Worm (Caenorhabditis elegans) whole organism, L4 larva: ENCODE data around the gene pst-2.

Experiments used
- F26F4.8 ChIP-seq: fragments of 200-800 bp; sonication (Bioruptor generic); conservative IDR thresholded peaks from 2 replicates; pipeline ENCODE4 v1.3.6; 2022; ENCODE audit warnings: missing genetic modification characterization, missing compliant biosample characterization
- F49E8.2 ChIP-seq: sonication (generic microtip); optimal IDR thresholded peaks from 2 replicates; lab custom pipeline; 2016; ENCODE audit warnings: missing compliant biosample characterization, mild to moderate bottlenecking, missing genetic modification characterization, borderline replicate concordance
- ZK546.5 ChIP-seq, 2 experiments: sonication (generic microtip); optimal IDR thresholded peaks; 2 replicates each; lab custom pipeline; 2017; ENCODE audit warnings: missing biosample characterization in 2 of 2, missing genetic modification characterization in 2 of 2
- aha-1 ChIP-seq: fragments of 150-350 bp; peaks from one replicate; lab custom pipeline; 2014; ENCODE audit warnings: missing biosample characterization, missing genetic modification characterization
- aly-2 ChIP-seq: sonication (generic microtip); optimal IDR thresholded peaks from 2 replicates; lab custom pipeline; 2018; ENCODE audit warnings: missing biosample characterization, missing genetic modification characterization
- attf-4 ChIP-seq: sonication (generic microtip); optimal IDR thresholded peaks from 3 replicates; lab custom pipeline; 2017; ENCODE audit warnings: missing biosample characterization, missing genetic modification characterization
- ceh-28 ChIP-seq: fragments of 150-350 bp; optimal IDR thresholded peaks from 2 replicates; lab custom pipeline; 2014; ENCODE audit warnings: missing biosample characterization, missing genetic modification reagents, missing genetic modification characterization
- ceh-32 ChIP-seq: sonication (generic microtip); optimal IDR thresholded peaks from 2 replicates; lab custom pipeline; 2016; ENCODE audit warnings: mild to moderate bottlenecking, missing genetic modification characterization, missing compliant biosample characterization; ENCODE audit not compliant: poor library complexity
- ceh-82 ChIP-seq: sonication (generic microtip); optimal IDR thresholded peaks from 2 replicates; lab custom pipeline; 2017; ENCODE audit warnings: missing biosample characterization, missing genetic modification characterization
- ctbp-1 ChIP-seq: fragments of 200-800 bp; sonication (Bioruptor generic); IDR thresholded peaks from 2 replicates; pipeline ENCODE4 v1.3.6; 2022; ENCODE audit warnings: missing genetic modification reagents, missing genetic modification characterization, missing compliant biosample characterization
- daf-12 ChIP-seq: fragments of 150-350 bp; optimal IDR thresholded peaks from 2 replicates; lab custom pipeline; 2014; ENCODE audit warnings: missing biosample characterization, missing genetic modification reagents, missing genetic modification characterization
- daf-16 ChIP-seq, 3 experiments: sonication (generic microtip); optimal IDR thresholded peaks; 2 replicates each; lab custom pipeline; 2016 to 2017; ENCODE audit warnings: missing genetic modification characterization in 3 of 3, missing genetic modification reagents in 3 of 3, mild to moderate bottlenecking in 2 of 3, missing compliant biosample characterization in 2 of 3, missing biosample characterization in 1 of 3, moderate library complexity in 1 of 3
- daf-8 ChIP-seq: fragments of 200-800 bp; sonication (Bioruptor generic); IDR thresholded peaks from 2 replicates; pipeline ENCODE4 v1.3.6; 2022; ENCODE audit warnings: missing genetic modification characterization, missing compliant biosample characterization
- dmd-9 ChIP-seq: fragments of 200-800 bp; sonication (Bioruptor generic); IDR thresholded peaks from 2 replicates; pipeline ENCODE4 v1.3.6; 2022; ENCODE audit warnings: missing genetic modification reagents, missing genetic modification characterization, missing compliant biosample characterization
- dve-1 ChIP-seq: sonication (generic microtip); optimal IDR thresholded peaks from 2 replicates; lab custom pipeline; 2017; ENCODE audit warnings: antibody characterized with exemption, mild to moderate bottlenecking, missing genetic modification characterization, missing compliant biosample characterization; ENCODE audit not compliant: insufficient read depth
- egl-43 ChIP-seq: fragments of 200-800 bp; sonication (Bioruptor generic); IDR thresholded peaks from 2 replicates; pipeline ENCODE4 v1.3.6; 2022; ENCODE audit warnings: missing genetic modification reagents, missing genetic modification characterization, missing compliant biosample characterization
- fos-1 ChIP-seq: fragments of 150-350 bp; optimal IDR thresholded peaks from 2 replicates; lab custom pipeline; 2014; ENCODE audit warnings: missing biosample characterization, missing genetic modification characterization
- gei-8 ChIP-seq: fragments of 200-800 bp; sonication (Bioruptor generic); optimal IDR thresholded peaks from 2 replicates; lab custom pipeline; 2018; ENCODE audit warnings: mild to moderate bottlenecking, missing genetic modification characterization, missing compliant biosample characterization
- hif-1 ChIP-seq, 2 experiments: sonication (generic microtip); optimal IDR thresholded peaks; 2 replicates each; lab custom pipeline; 2016 to 2017; ENCODE audit warnings: missing compliant biosample characterization in 2 of 2, missing genetic modification characterization in 2 of 2, missing genetic modification reagents in 2 of 2, missing genotype in 2 of 2, mild to moderate bottlenecking in 1 of 2
- hlh-11 ChIP-seq: fragments of 200-800 bp; sonication (Bioruptor generic); optimal IDR thresholded peaks from 2 replicates; lab custom pipeline; 2018; ENCODE audit warnings: mild to moderate bottlenecking, missing genetic modification characterization, missing compliant biosample characterization
- hlh-30 ChIP-seq: sonication (generic microtip); optimal IDR thresholded peaks from 2 replicates; lab custom pipeline; 2017; ENCODE audit warnings: antibody characterized with exemption, mild to moderate bottlenecking, missing genetic modification characterization, missing compliant biosample characterization; ENCODE audit not compliant: insufficient read depth
- lin-1 ChIP-seq: fragments of 200-800 bp; sonication (Bioruptor generic); IDR thresholded peaks from 2 replicates; pipeline ENCODE4 v1.3.6; 2022; ENCODE audit warnings: missing genetic modification reagents, missing genetic modification characterization, missing compliant biosample characterization
- lin-13 ChIP-seq: fragments of 150-350 bp; optimal IDR thresholded peaks from 2 replicates; lab custom pipeline; 2014; ENCODE audit warnings: missing biosample characterization, missing genetic modification reagents, missing genetic modification characterization
- lin-38 ChIP-seq: fragments of 200-800 bp; sonication (Bioruptor generic); IDR thresholded peaks from 2 replicates; pipeline ENCODE4 v1.3.6; 2022; ENCODE audit warnings: missing genetic modification reagents, missing genetic modification characterization, missing compliant biosample characterization
- lin-39 ChIP-seq: fragments of 150-350 bp; optimal IDR thresholded peaks from 2 replicates; lab custom pipeline; 2014; ENCODE audit warnings: missing biosample characterization, missing genetic modification reagents, missing genetic modification characterization
- mep-1 ChIP-seq: fragments of 150-350 bp; sonication (generic microtip); optimal IDR thresholded peaks from 3 replicates; lab custom pipeline; 2014; ENCODE audit warnings: missing biosample characterization, missing genetic modification characterization
- mes-2 ChIP-seq: sonication (generic microtip); optimal IDR thresholded peaks from 2 replicates; lab custom pipeline; 2016; ENCODE audit warnings: missing genotype, mild to moderate bottlenecking, missing genetic modification characterization, missing compliant biosample characterization; ENCODE audit not compliant: poor library complexity, severe bottlenecking
- mxl-2 ChIP-seq: fragments of 200-800 bp; sonication (Bioruptor generic); conservative IDR thresholded peaks from 2 replicates; pipeline ENCODE4 v1.3.6; 2022; ENCODE audit warnings: missing genetic modification reagents, missing genetic modification characterization, missing compliant biosample characterization
- nhr-10 ChIP-seq: fragments of 150-350 bp; optimal IDR thresholded peaks from 2 replicates; lab custom pipeline; 2014; ENCODE audit warnings: missing biosample characterization, missing genetic modification characterization
- nhr-102 ChIP-seq: sonication (generic microtip); optimal IDR thresholded peaks from 2 replicates; lab custom pipeline; 2016; ENCODE audit warnings: mild to moderate bottlenecking, missing genetic modification characterization, moderate library complexity, missing compliant biosample characterization
- nhr-41 ChIP-seq: fragments of 200-800 bp; sonication (Bioruptor generic); IDR thresholded peaks from 2 replicates; pipeline ENCODE4 v1.3.6; 2022; ENCODE audit warnings: missing genetic modification reagents, missing genetic modification characterization, missing compliant biosample characterization
- nhr-42 ChIP-seq: fragments of 200-800 bp; sonication (Bioruptor generic); IDR thresholded peaks from 2 replicates; pipeline ENCODE4 v1.3.6; 2022; ENCODE audit warnings: missing genetic modification characterization, missing compliant biosample characterization
- nhr-48 ChIP-seq: sonication (generic microtip); optimal IDR thresholded peaks from 2 replicates; lab custom pipeline; 2016; ENCODE audit warnings: mild to moderate bottlenecking, missing genetic modification characterization, missing compliant biosample characterization
- nhr-76 ChIP-seq: fragments of 150-350 bp; optimal IDR thresholded peaks from 2 replicates; lab custom pipeline; 2014; ENCODE audit warnings: missing biosample characterization, missing genetic modification characterization
- pha-4 ChIP-seq, 2 experiments: fragments of 150-350 bp in 1 of 2; fragments of 200-800 bp in 1 of 2; sonication (Bioruptor generic) in 1 of 2; IDR thresholded peaks in 1 of 2; optimal IDR thresholded peaks in 1 of 2; 2 replicates each; pipeline versions ENCODE4 v1.3.6 to Lab custom; 2014 to 2022; ENCODE audit warnings: missing genetic modification characterization in 2 of 2, missing genetic modification reagents in 2 of 2, missing biosample characterization in 1 of 2, missing compliant biosample characterization in 1 of 2
- php-3 ChIP-seq: fragments of 200-800 bp; sonication (Bioruptor generic); IDR thresholded peaks from 2 replicates; pipeline ENCODE4 v1.3.6; 2022; ENCODE audit warnings: missing genetic modification reagents, missing genetic modification characterization, missing compliant biosample characterization
- rbr-2 ChIP-seq: sonication (generic microtip); optimal IDR thresholded peaks from 2 replicates; lab custom pipeline; 2016; ENCODE audit warnings: missing genotype, missing genetic modification characterization, missing compliant biosample characterization
- set-16 ChIP-seq: fragments of 200-800 bp; sonication (Bioruptor generic); IDR thresholded peaks from 2 replicates; pipeline ENCODE4 v1.3.6; 2022; ENCODE audit warnings: missing genetic modification reagents, missing genetic modification characterization, missing compliant biosample characterization
- skn-1 ChIP-seq: fragments of 150-350 bp; optimal IDR thresholded peaks from 2 replicates; lab custom pipeline; 2014; ENCODE audit warnings: missing biosample characterization, missing genetic modification characterization
- vab-7 ChIP-seq: fragments of 200-800 bp; sonication (Bioruptor generic); IDR thresholded peaks from 2 replicates; pipeline ENCODE4 v1.3.6; 2022; ENCODE audit warnings: missing genetic modification reagents, missing genetic modification characterization, missing compliant biosample characterization
- zip-11 ChIP-seq: fragments of 200-800 bp; sonication (Bioruptor generic); IDR thresholded peaks from 2 replicates; pipeline ENCODE4 v1.3.6; 2022; ENCODE audit warnings: missing genetic modification characterization, missing compliant biosample characterization
- ztf-11 ChIP-seq: fragments of 150-350 bp; optimal IDR thresholded peaks from 2 replicates; lab custom pipeline; 2014; ENCODE audit warnings: missing biosample characterization, missing genetic modification characterization

Gene pst-2

DNA sequence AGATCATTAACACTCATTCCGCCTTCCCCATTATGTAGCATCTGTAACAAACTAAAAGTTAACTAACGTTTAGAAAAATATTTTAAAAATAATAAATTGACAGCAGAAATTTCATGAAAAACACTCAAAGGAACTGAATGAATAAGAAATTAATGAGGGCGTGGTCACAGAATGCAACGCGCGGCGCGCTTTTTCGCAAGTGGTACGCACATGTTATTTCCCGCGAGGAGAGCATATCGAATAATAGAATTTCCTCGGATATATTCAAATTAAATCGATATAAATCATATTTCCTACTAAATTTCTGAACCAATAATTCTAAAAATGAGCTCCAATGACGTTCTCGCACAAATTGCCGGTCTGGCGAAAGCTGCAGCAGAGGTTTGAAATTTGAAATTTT lies 12.5 kb downstream of the pst-2 start, which contains the start of the genes abi-1 and arle-14 (continued):
- TF ChIP-seq daf-16 (GFP tag; optimal IDR thresholded peaks at IDR 0.05; lab: Kevin White, UChicago) (no peak), daf-16 (tag; optimal IDR thresholded peaks at IDR 0.05; lab: Kevin White, UChicago) (peak; percentile 12), ctbp-1 (GFP tag; lab: Robert Waterston, UW) (no peak), nhr-42 (no peak), vab-7 (GFP tag; lab: Robert Waterston, UW) (no peak), rbr-2 (tag; lab: Kevin White, UChicago) (peak; percentile 13), dmd-9 (no peak), nhr-102 (tag; lab: Kevin White, UChicago) (no peak), ceh-28 (tag; lab: Kevin White, UChicago) (no peak), daf-8 (no peak), ceh-32 (tag; lab: Kevin White, UChicago) (no peak), ztf-11 (tag; lab: Kevin White, UChicago) (no peak), php-3 (no peak)

DNA sequence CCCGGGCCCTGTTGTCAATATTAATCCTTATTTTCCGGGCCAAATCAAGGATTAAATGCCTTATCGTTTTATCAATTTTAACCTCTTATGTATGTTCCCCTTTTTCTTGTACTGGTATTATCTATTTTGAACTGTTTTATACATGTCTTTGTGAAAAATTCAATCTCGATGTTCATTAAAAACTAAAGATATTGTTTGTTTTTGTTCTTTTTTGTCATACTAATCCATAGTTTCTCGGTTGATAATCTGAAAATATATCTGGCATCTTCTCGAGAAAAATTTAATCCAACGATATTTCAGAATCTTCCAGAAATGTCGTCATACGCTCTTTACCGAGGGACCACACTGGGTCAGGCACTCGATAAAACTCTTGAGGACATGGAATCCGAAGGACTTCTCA lies 13.5 kb downstream of the pst-2 start, which contains the start of gene B0336.13:
TSS of gene B0336.13 (plus strand) at position 301 of the 400 bp plus-strand sequence.
- TF ChIP-seq lin-13 (GFP tag; lab: Kevin White, UChicago) (no peak), F26F4.8 (GFP tag; lab: Robert Waterston, UW) (no peak), daf-16 (GFP tag; optimal IDR thresholded peaks at IDR 0.05; lab: Kevin White, UChicago) (no peak), daf-16 (tag; optimal IDR thresholded peaks at IDR 0.05; lab: Kevin White, UChicago) (no peak), mes-2 (tag; lab: Kevin White, UChicago) (no peak), gei-8 (GFP tag; lab: Kevin White, UChicago) (no peak), dmd-9 (no peak), set-16 (GFP tag; lab: Robert Waterston, UW) (no peak), fos-1 (tag; lab: Kevin White, UChicago) (no peak)
- TF ChIP-seq, all 104 proteins: peak for 0

DNA sequence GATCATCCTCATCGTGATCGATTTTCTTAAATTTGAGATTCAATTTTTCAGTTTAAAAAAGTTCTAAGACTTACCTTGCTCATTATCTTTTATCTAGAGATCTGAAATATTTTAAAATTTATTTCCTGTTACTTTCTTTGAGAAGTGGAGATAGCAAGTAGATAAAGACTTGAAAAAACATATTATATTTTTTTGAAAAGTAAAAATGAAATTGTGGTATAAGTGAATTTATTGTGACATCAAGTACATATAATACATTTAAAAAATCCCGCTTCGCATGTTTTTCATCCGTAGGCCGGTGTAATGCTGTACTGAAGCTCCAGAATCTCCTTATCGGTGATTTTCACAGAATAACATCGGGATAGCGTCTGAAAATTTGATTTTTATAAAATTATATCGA lies 17.0 kb downstream of the pst-2 start, which contains the start of gene B0336.7:
TSS of gene B0336.7 (minus strand) at position 101 of the 400 bp plus-strand sequence.
- peak; percentile 27 for TF ChIP-seq aha-1 (tag; lab: Kevin White, UChicago)
- TF ChIP-seq aly-2 (tag; lab: Kevin White, UChicago): no peak

DNA sequence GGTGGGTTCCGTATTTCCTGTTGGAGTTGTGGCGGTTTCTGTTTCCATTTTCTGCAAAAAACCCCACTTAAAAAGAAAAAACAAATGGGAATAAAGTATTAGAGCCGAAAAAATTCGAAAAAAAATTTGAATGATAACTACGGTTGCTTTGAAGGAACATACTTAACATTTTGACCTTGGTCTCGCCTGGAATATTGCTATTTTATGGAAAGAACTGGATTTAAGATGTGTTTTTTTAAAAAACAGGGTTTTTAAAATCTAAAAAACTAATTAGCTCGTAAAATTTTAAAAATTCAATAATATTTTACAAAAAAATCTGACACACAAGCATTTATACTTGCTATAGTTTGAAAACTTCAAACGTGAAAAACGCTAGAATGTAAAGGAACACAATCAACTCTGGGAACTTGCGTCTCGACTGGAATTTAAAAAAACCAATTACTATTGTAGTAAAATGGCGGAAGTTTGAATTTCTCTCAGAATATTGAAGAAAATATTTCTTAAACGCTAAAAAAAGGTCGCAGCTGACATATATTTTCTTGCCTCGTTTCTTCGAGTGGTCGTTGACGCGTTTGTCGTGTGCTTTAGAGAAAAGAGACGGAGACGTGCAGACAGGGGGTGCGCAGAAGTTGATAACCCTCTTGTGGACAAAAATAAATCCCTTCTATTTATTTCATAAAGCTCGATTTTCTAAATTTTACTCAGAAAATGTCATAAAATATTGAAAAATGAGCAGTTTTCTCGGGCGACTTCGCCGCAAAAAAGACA lies 17.9 kb downstream of the pst-2 start, which contains the start of the genes lgg-3 and rgs-5:
TSS of gene lgg-3 (minus strand) at position 51 of the 768 bp plus-strand sequence.
TSS of gene rgs-5 (plus strand) at position 593 of the 768 bp plus-strand sequence.
- no peak for TF ChIP-seq ZK546.5 (tag; optimal IDR thresholded peaks at IDR 0.05; lab: Kevin White, UChicago)
- TF ChIP-seq mxl-2 (GFP tag; lab: Robert Waterston, UW): no peak
- TF ChIP-seq lin-38 (GFP tag; lab: Robert Waterston, UW): peak; percentile 39; the same call in 1 of the 2 replicates
- TF ChIP-seq vab-7 (GFP tag; lab: Robert Waterston, UW): no peak
- TF ChIP-seq aha-1 (tag; lab: Kevin White, UChicago): no peak
- TF ChIP-seq hlh-30 (tag; lab: Kevin White, UChicago): peak; percentile 44
- peak; percentile 1 for TF ChIP-seq dve-1 (tag; lab: Kevin White, UChicago)
- no peak for TF ChIP-seq daf-12 (tag; lab: Kevin White, UChicago)
- no peak for TF ChIP-seq ceh-82 (tag; lab: Kevin White, UChicago)
- TF ChIP-seq lin-1 (GFP tag; lab: Robert Waterston, UW): no peak
- peak; percentile 52 for TF ChIP-seq hlh-11 (tag; lab: Kevin White, UChicago)
- TF ChIP-seq skn-1: no peak
- TF ChIP-seq lin-39 (tag; lab: Kevin White, UChicago): no peak
- peak; percentile 60 for TF ChIP-seq mep-1 (tag; lab: Kevin White, UChicago)
- peak in 1 of 2 experiments; percentile 22 for TF ChIP-seq hif-1 (tag; optimal IDR thresholded peaks at IDR 0.05; lab: Kevin White, UChicago)
- no peak for TF ChIP-seq nhr-76 (tag; lab: Kevin White, UChicago)
- no peak for TF ChIP-seq egl-43 (GFP tag; lab: Robert Waterston, UW)
- TF ChIP-seq zip-11: no peak
- TF ChIP-seq nhr-102 (tag; lab: Kevin White, UChicago): no peak
- peak; percentile 82 for TF ChIP-seq F49E8.2
- TF ChIP-seq pha-4 (GFP tag; IDR thresholded peaks at IDR 0.05; lab: Robert Waterston, UW): no peak
- TF ChIP-seq pha-4 (tag; optimal IDR thresholded peaks at IDR 0.05; lab: Kevin White, UChicago): no peak
- TF ChIP-seq attf-4 (tag; lab: Kevin White, UChicago): no peak
- no peak for TF ChIP-seq nhr-48 (tag; lab: Kevin White, UChicago)
- TF ChIP-seq nhr-10 (tag; lab: Kevin White, UChicago): no peak
- TF ChIP-seq nhr-41 (GFP tag; lab: Robert Waterston, UW): no peak
